Fruit fly (Drosophila melanogaster): ENCODE results near the gene ZnT86D.

DNA sequence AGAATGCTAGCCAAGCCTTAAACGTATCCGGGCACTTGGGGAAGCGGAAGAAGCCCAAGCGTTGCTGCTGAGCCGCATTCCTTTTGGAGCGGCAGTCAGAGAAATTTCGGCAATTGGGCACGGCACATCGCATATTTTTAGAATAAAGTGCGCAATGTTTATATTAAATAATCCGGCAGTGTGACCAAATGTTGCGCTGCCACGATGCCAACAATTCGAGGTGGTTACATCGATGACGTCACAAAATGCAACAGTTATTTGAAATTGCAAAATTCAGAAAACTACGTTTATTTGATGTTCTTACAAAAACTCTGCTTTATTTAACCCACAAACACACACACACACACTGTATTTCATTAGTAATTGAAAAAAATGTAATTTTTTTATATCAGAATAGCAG is 5.5 kb upstream of the ZnT86D start, which contains the start of gene CG6689:
- TF ChIP-seq h (optimal IDR thresholded peaks at IDR 0.05) (no peak), Myc (optimal IDR thresholded peaks at IDR 0.05) (no peak), Sin3A (optimal IDR thresholded peaks at IDR 0.05) (no peak)

All from Kc167 (cell line).